Fruit fly (Drosophila melanogaster): Measurements from ENCODE around the gene para.

The para gene

DNA sequence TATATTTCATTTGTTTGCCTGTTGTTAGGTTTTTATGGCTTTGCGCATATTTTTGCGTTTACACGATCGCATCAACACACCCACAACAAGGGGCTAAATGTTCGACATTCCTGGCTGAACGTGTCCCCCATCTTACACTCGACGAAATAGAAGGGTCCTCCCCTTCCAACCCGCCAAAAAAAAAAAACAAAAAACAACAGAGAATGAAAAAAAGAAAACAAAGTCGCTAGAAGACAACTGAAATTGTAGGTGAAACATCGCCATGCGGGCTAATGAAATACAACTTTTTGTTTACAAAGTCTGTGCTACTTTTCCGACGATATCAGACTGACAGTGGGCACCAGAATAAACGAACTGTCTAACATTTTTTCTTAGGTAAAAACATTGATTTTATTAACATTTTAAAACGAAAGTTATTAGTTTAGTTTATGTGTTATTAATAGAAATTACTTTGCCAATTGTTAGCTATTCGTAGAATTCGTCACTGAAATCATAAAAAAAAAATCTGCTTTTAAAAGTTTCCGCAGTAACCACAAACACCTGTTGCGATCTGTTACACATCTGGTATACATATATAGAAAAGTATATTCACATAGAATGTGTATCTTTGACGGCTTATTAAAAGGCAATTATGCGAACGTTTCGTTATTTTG, 37.8 kb upstream of the para start (continued):
- peak; percentile 34 for TF ChIP-seq twi (tag; optimal IDR thresholded peaks at IDR 0.05)
- peak; percentile 26 for TF ChIP-seq CG18599 (GFP tag; optimal IDR thresholded peaks at IDR 0.05)
- no peak for TF ChIP-seq dpn (GFP tag; optimal IDR thresholded peaks at IDR 0.05)
- TF ChIP-seq CG31388 (GFP tag; optimal IDR thresholded peaks at IDR 0.05): no peak
- peak; percentile 80 for TF ChIP-seq sd (tag; optimal IDR thresholded peaks at IDR 0.05)
- no peak for TF ChIP-seq CG7987 (GFP tag; optimal IDR thresholded peaks at IDR 0.05)
- TF ChIP-seq caup (GFP tag; optimal IDR thresholded peaks at IDR 0.05; ENCODE audit: severe bottlenecking): no peak
- no peak for TF ChIP-seq NC2α (GFP tag; optimal IDR thresholded peaks at IDR 0.05)
- TF ChIP-seq wdn (GFP tag; IDR thresholded peaks at IDR 0.05): no peak
- TF ChIP-seq Dfd (GFP tag; optimal IDR thresholded peaks at IDR 0.05): no peak
- no peak for TF ChIP-seq lilli (GFP tag; optimal IDR thresholded peaks at IDR 0.05)
- TF ChIP-seq zen2 (GFP tag; IDR thresholded peaks at IDR 0.05; ENCODE audit: partially characterized antibody): no peak
- no peak for TF ChIP-seq CG16779 (GFP tag; IDR thresholded peaks at IDR 0.05)
- no peak for TF ChIP-seq CG7928 (GFP tag; optimal IDR thresholded peaks at IDR 0.05)
- TF ChIP-seq fd64A (GFP tag; optimal IDR thresholded peaks at IDR 0.05): no peak
- TF ChIP-seq CG17829 (tag; optimal IDR thresholded peaks at IDR 0.05): no peak
- no peak for TF ChIP-seq CG14860 (GFP tag; IDR thresholded peaks at IDR 0.05; ENCODE audit: partially characterized antibody)
- no peak for TF ChIP-seq kni (GFP tag; optimal IDR thresholded peaks at IDR 0.05)
- peak; percentile 13 for TF ChIP-seq CG15269 (tag; optimal IDR thresholded peaks at IDR 0.05)
- no peak for TF ChIP-seq Oli (tag; optimal IDR thresholded peaks at IDR 0.05)
- TF ChIP-seq bcd (GFP tag; optimal IDR thresholded peaks at IDR 0.05): no peak
- TF ChIP-seq CG3838 (GFP tag; optimal IDR thresholded peaks at IDR 0.05): no peak
- no peak for TF ChIP-seq Asciz (GFP tag; optimal IDR thresholded peaks at IDR 0.05)
- no peak for TF ChIP-seq CG17802 (tag; optimal IDR thresholded peaks at IDR 0.05)
- TF ChIP-seq slou (GFP tag; optimal IDR thresholded peaks at IDR 0.05): no peak
- TF ChIP-seq ci (GFP tag; IDR thresholded peaks at IDR 0.05): no peak
- TF ChIP-seq pnt (GFP tag; optimal IDR thresholded peaks at IDR 0.05): no peak
- no peak for TF ChIP-seq tna (GFP tag; IDR thresholded peaks at IDR 0.05; ENCODE audit: partially characterized antibody)
- TF ChIP-seq dmrt11E (tag; optimal IDR thresholded peaks at IDR 0.05): no peak
- TF ChIP-seq Ptx1 (GFP tag; IDR thresholded peaks at IDR 0.05): peak; percentile 11; the same call in 1 of the 2 replicates
- no peak for TF ChIP-seq Hand (GFP tag; optimal IDR thresholded peaks at IDR 0.05)
- peak; percentile 41 for TF ChIP-seq Meics (GFP tag; optimal IDR thresholded peaks at IDR 0.05)
- TF ChIP-seq Drgx (GFP tag; IDR thresholded peaks at IDR 0.05): 0 out of 2 replicates have a peak, but pooled peaks have one; percentile 25
- no peak for TF ChIP-seq Dad (GFP tag; optimal IDR thresholded peaks at IDR 0.05)
- TF ChIP-seq disco-r (GFP tag; optimal IDR thresholded peaks at IDR 0.05): peak; percentile 18
- TF ChIP-seq CG33557 (GFP tag; optimal IDR thresholded peaks at IDR 0.05): no peak
- peak; percentile 24 for TF ChIP-seq CG2678 (tag; optimal IDR thresholded peaks at IDR 0.05)
- TF ChIP-seq CG2120 (GFP tag; optimal IDR thresholded peaks at IDR 0.05): peak; percentile 48
- no peak for TF ChIP-seq CG15601 (tag; optimal IDR thresholded peaks at IDR 0.05)
- no peak for TF ChIP-seq Mad (GFP tag; optimal IDR thresholded peaks at IDR 0.05)
- no peak for TF ChIP-seq emc (GFP tag; optimal IDR thresholded peaks at IDR 0.05)
- no peak for TF ChIP-seq Hmr (GFP tag; optimal IDR thresholded peaks at IDR 0.05)
- no peak for TF ChIP-seq CG9437 (GFP tag; optimal IDR thresholded peaks at IDR 0.05)
- TF ChIP-seq danr (GFP tag; IDR thresholded peaks at IDR 0.05): no peak
- TF ChIP-seq CG9932 (GFP tag; IDR thresholded peaks at IDR 0.05): peak; percentile 37; the same call in 1 of the 2 replicates
- no peak for TF ChIP-seq CG17612 (GFP tag; IDR thresholded peaks at IDR 0.05)
- TF ChIP-seq dm (GFP tag; optimal IDR thresholded peaks at IDR 0.05): no peak
- no peak for TF ChIP-seq cg (GFP tag; optimal IDR thresholded peaks at IDR 0.05)
- no peak for TF ChIP-seq usp (GFP tag; optimal IDR thresholded peaks at IDR 0.05)
- TF ChIP-seq Camta (GFP tag; optimal IDR thresholded peaks at IDR 0.05): no peak

Measured in whole organism, embryonic.